Worm (Caenorhabditis elegans): Measurements from ENCODE around the gene myrf-2.

Gene myrf-2

ce11 chrX:10150918-10151317 lies 43.3 kb downstream of the myrf-2 start:
- TF ChIP-seq pha-4 (tag; optimal IDR thresholded peaks at IDR 0.05) (no peak), ces-1 (GFP tag; optimal IDR thresholded peaks at IDR 0.05) (peak; percentile 98), nhr-12 (tag; optimal IDR thresholded peaks at IDR 0.05) (no peak)

ce11 chrX:10148235-10148872 lies 45.8 kb downstream of the myrf-2 start:
- TF ChIP-seq nhr-237 (tag; optimal IDR thresholded peaks at IDR 0.05) (peak; percentile 3), elt-1 (tag; optimal IDR thresholded peaks at IDR 0.05; ENCODE audit: borderline replicate concordance, insufficient read depth) (no peak), nhr-2 (tag; optimal IDR thresholded peaks at IDR 0.05) (no peak), zip-8 (tag; optimal IDR thresholded peaks at IDR 0.05) (no peak), ceh-39 (tag; optimal IDR thresholded peaks at IDR 0.05) (no peak), lsy-2 (tag; optimal IDR thresholded peaks at IDR 0.05) (no peak), bed-3 (GFP tag; optimal IDR thresholded peaks at IDR 0.05) (no peak), ceh-83 (GFP tag; optimal IDR thresholded peaks at IDR 0.05) (peak; percentile 14), lin-32 (GFP tag; optimal IDR thresholded peaks at IDR 0.05) (no peak), elt-3 (tag; optimal IDR thresholded peaks at IDR 0.05) (no peak), sptf-1 (tag; optimal IDR thresholded peaks at IDR 0.05) (peak; percentile 13), unc-39 (tag; optimal IDR thresholded peaks at IDR 0.05) (no peak), flh-1 (GFP tag; optimal IDR thresholded peaks at IDR 0.05) (no peak), ces-1 (GFP tag; optimal IDR thresholded peaks at IDR 0.05) (peak; percentile 27), sem-2 (GFP tag; optimal IDR thresholded peaks at IDR 0.05) (no peak), blmp-1 (tag; optimal IDR thresholded peaks at IDR 0.05) (no peak), cnd-1 (tag; optimal IDR thresholded peaks at IDR 0.05) (peak; percentile 72), ceh-43 (GFP tag; optimal IDR thresholded peaks at IDR 0.05) (no peak), snpc-4 (tag; optimal IDR thresholded peaks at IDR 0.05) (no peak), mls-2 (tag; optimal IDR thresholded peaks at IDR 0.05) (no peak), pha-4 (tag; optimal IDR thresholded peaks at IDR 0.05) (peak; percentile 75), unc-62 (GFP tag; optimal IDR thresholded peaks at IDR 0.05) (peak; percentile 28), unc-120 (tag; optimal IDR thresholded peaks at IDR 0.05; ENCODE audit: poor library complexity, severe bottlenecking) (no peak)

- TF ChIP-seq bed-3 (GFP tag; optimal IDR thresholded peaks at IDR 0.05) (no peak), unc-62 (GFP tag; optimal IDR thresholded peaks at IDR 0.05) (peak; percentile 45)
Observed at ce11 chrX:10147236-10147635, 46.9 kb downstream of the myrf-2 start.

- TF ChIP-seq lin-13 (tag; optimal IDR thresholded peaks at IDR 0.05) (no peak), nhr-237 (tag; optimal IDR thresholded peaks at IDR 0.05) (no peak), tbx-8 (GFP tag; optimal IDR thresholded peaks at IDR 0.05) (no peak), lsy-2 (tag; optimal IDR thresholded peaks at IDR 0.05) (peak; percentile 47), ceh-43 (GFP tag; optimal IDR thresholded peaks at IDR 0.05) (peak; percentile 20), blmp-1 (tag; optimal IDR thresholded peaks at IDR 0.05) (peak; percentile 33), sem-2 (GFP tag; optimal IDR thresholded peaks at IDR 0.05) (no peak), ztf-11 (tag; optimal IDR thresholded peaks at IDR 0.05) (peak; percentile 74), lin-32 (GFP tag; optimal IDR thresholded peaks at IDR 0.05) (peak; percentile 47), mab-5 (tag; optimal IDR thresholded peaks at IDR 0.05) (no peak), cnd-1 (tag; optimal IDR thresholded peaks at IDR 0.05) (peak; percentile 77), M03D4.4 (tag; optimal IDR thresholded peaks at IDR 0.05) (peak; percentile 63), pha-4 (tag; optimal IDR thresholded peaks at IDR 0.05) (peak; percentile 85), flh-1 (GFP tag; optimal IDR thresholded peaks at IDR 0.05) (no peak), snpc-4 (tag; optimal IDR thresholded peaks at IDR 0.05) (no peak), zip-8 (tag; optimal IDR thresholded peaks at IDR 0.05) (no peak), elt-3 (tag; optimal IDR thresholded peaks at IDR 0.05) (no peak), ham-2 (GFP tag; optimal IDR thresholded peaks at IDR 0.05) (peak; percentile 82), nhr-12 (tag; optimal IDR thresholded peaks at IDR 0.05) (no peak), nhr-76 (tag; optimal IDR thresholded peaks at IDR 0.05) (no peak), unc-39 (tag; optimal IDR thresholded peaks at IDR 0.05) (peak; percentile 34), bed-3 (GFP tag; optimal IDR thresholded peaks at IDR 0.05) (no peak), nhr-2 (tag; optimal IDR thresholded peaks at IDR 0.05) (no peak), hlh-1 (tag; optimal IDR thresholded peaks at IDR 0.05) (peak; percentile 3), drap-1 (GFP tag; optimal IDR thresholded peaks at IDR 0.05) (peak; percentile 65), unc-120 (tag; optimal IDR thresholded peaks at IDR 0.05; ENCODE audit: poor library complexity, severe bottlenecking) (peak; percentile 89), ceh-39 (tag; optimal IDR thresholded peaks at IDR 0.05) (no peak), sptf-1 (tag; optimal IDR thresholded peaks at IDR 0.05) (peak; percentile 81), ces-1 (GFP tag; optimal IDR thresholded peaks at IDR 0.05) (peak; percentile 97), ceh-83 (GFP tag; optimal IDR thresholded peaks at IDR 0.05) (no peak), mep-1 (tag; optimal IDR thresholded peaks at IDR 0.05) (peak; percentile 72), mls-2 (tag; optimal IDR thresholded peaks at IDR 0.05) (peak; percentile 93), nhr-28 (tag; optimal IDR thresholded peaks at IDR 0.05) (no peak), unc-62 (GFP tag; optimal IDR thresholded peaks at IDR 0.05) (peak; percentile 95), elt-1 (tag; optimal IDR thresholded peaks at IDR 0.05; ENCODE audit: borderline replicate concordance, insufficient read depth) (peak; percentile 2)
Observed at ce11 chrX:10146592-10146991, 47.6 kb downstream of the myrf-2 start, which contains the start of gene unc-115. TSS of gene unc-115 (plus strand) at chrX:10146892.

Data from whole organism, mixed stage, embryonic.